Worm (Caenorhabditis elegans) whole organism, L4 larva: ENCODE measurements around the gene fbxb-81.

Experiments used
- R02D3.7 ChIP-seq: fragments of 150-350 bp; sonication (generic microtip); optimal IDR thresholded peaks from 3 replicates; lab custom pipeline; 2014; ENCODE audit warnings: missing biosample characterization, missing genetic modification characterization
- Y48G9A.11 ChIP-seq: fragments of 200-800 bp; sonication (Bioruptor generic); IDR thresholded peaks from 2 replicates; pipeline ENCODE4 v1.3.6; 2022; ENCODE audit warnings: missing genetic modification reagents, missing genetic modification characterization, missing compliant biosample characterization
- fos-1 ChIP-seq: fragments of 150-350 bp; optimal IDR thresholded peaks from 2 replicates; lab custom pipeline; 2014; ENCODE audit warnings: missing biosample characterization, missing genetic modification characterization
- nhr-28 ChIP-seq: fragments of 150-350 bp; optimal IDR thresholded peaks from 2 replicates; lab custom pipeline; 2014; ENCODE audit warnings: missing biosample characterization, missing genetic modification characterization

- TF ChIP-seq Y48G9A.11 (no peak), R02D3.7 (tag; lab: Kevin White, UChicago) (no peak), fos-1 (no peak), nhr-28 (tag; lab: Kevin White, UChicago) (peak; percentile 86)
Observed at ce11 chrIII:120199-120598, 20.8 kb downstream of the fbxb-81 start, which contains the start of gene pals-24.
